Fruit fly (Drosophila melanogaster): ENCODE data around the gene Arglu1.

Arglu1 gene

DNA sequence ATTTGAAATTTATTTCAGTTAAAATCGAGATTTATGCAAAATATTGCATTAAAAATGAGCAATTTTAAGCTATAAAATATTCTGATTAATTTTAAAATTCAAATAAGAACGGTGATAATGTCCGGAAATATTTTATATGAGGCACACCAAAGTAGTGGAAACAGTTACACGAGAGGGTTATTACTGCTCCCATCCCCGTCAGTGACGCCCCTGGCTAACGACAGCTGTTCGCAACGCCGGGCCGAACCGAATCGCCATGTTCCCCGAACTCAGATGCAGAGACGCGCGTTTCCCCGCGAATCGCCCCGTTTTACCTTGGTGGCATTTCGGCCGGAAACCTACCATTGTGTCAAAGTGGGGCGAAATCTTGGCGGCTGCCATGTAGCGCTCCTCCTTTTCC, 26.2 kb downstream of the Arglu1 start (continued):
- TF ChIP-seq tin (GFP tag; optimal IDR thresholded peaks at IDR 0.05) (peak; percentile 39), maf-S (GFP tag; optimal IDR thresholded peaks at IDR 0.05) (no peak), NC2β (GFP tag; optimal IDR thresholded peaks at IDR 0.05) (no peak), Optix (GFP tag; IDR thresholded peaks at IDR 0.05) (peak; percentile 24; the same call in 1 of the 3 replicates), CG10959 (GFP tag; IDR thresholded peaks at IDR 0.05) (no peak), Antp (GFP tag; optimal IDR thresholded peaks at IDR 0.05) (peak; percentile 35), CG11695 (GFP tag; IDR thresholded peaks at IDR 0.05) (peak; percentile 45; the same call in 1 of the 3 replicates), gem (tag; optimal IDR thresholded peaks at IDR 0.05) (peak; percentile 10), CG7839 (tag; optimal IDR thresholded peaks at IDR 0.05) (peak; percentile 25), D19A (tag; optimal IDR thresholded peaks at IDR 0.05) (no peak), Doc3 (GFP tag; IDR thresholded peaks at IDR 0.05; ENCODE audit: partially characterized antibody) (no peak), ken (GFP tag; IDR thresholded peaks at IDR 0.05) (peak; percentile 26; the same call in 1 of the 3 replicates), CG2678 (tag; optimal IDR thresholded peaks at IDR 0.05) (peak; percentile 28), CG32532 (GFP tag; IDR thresholded peaks at IDR 0.05) (peak; percentile 15; the same call in 1 of the 2 replicates), CG11504 (tag; optimal IDR thresholded peaks at IDR 0.05) (peak; percentile 31), CG13296 (GFP tag; optimal IDR thresholded peaks at IDR 0.05) (peak; percentile 9), E2f1 (GFP tag; IDR thresholded peaks at IDR 0.05) (no peak), eyg (GFP tag; optimal IDR thresholded peaks at IDR 0.05) (peak; percentile 0), CG31441 (GFP tag; IDR thresholded peaks at IDR 0.05) (no peak), ara (GFP tag; IDR thresholded peaks at IDR 0.05) (peak; percentile 24), CG31224 (GFP tag; IDR thresholded peaks at IDR 0.05) (no peak), Ptx1 (GFP tag; IDR thresholded peaks at IDR 0.05) (peak; percentile 50), ranshi (GFP tag; IDR thresholded peaks at IDR 0.05) (0 out of 2 replicates have a peak, but pooled peaks have one; percentile 31), HLH3B (GFP tag; IDR thresholded peaks at IDR 0.05) (peak; percentile 38; the same call in 1 of the 2 replicates), dpn (GFP tag; optimal IDR thresholded peaks at IDR 0.05) (peak; percentile 26 to 36), Rfx (GFP tag; IDR thresholded peaks at IDR 0.05) (peak; percentile 64), Myb (GFP tag; optimal IDR thresholded peaks at IDR 0.05) (peak; percentile 1), dmrt99B (tag; optimal IDR thresholded peaks at IDR 0.05) (peak; percentile 19), gcm2 (GFP tag; optimal IDR thresholded peaks at IDR 0.05) (no peak), CG5180 (GFP tag; optimal IDR thresholded peaks at IDR 0.05) (no peak), cato (GFP tag; optimal IDR thresholded peaks at IDR 0.05; ENCODE audit: borderline replicate concordance) (no peak), CG17359 (tag; optimal IDR thresholded peaks at IDR 0.05) (peak; percentile 39), CG8290 (GFP tag; optimal IDR thresholded peaks at IDR 0.05) (no peak), CG8290 (tag; optimal IDR thresholded peaks at IDR 0.05) (peak in 1 of 2 experiments; percentile 14), sob (GFP tag; IDR thresholded peaks at IDR 0.05) (peak; percentile 23; the same call in 1 of the 2 replicates), HHEX (GFP tag; optimal IDR thresholded peaks at IDR 0.05) (no peak), abd-A (tag; optimal IDR thresholded peaks at IDR 0.05) (no peak), mam (GFP tag; optimal IDR thresholded peaks at IDR 0.05) (peak; percentile 38), sisA (GFP tag; IDR thresholded peaks at IDR 0.05) (peak; percentile 36; the same call in 1 of the 2 replicates), CG14441 (GFP tag; IDR thresholded peaks at IDR 0.05) (0 out of 2 replicates have a peak, but pooled peaks have one; percentile 4), CG11456 (GFP tag; IDR thresholded peaks at IDR 0.05) (0 out of 3 replicates have a peak, but pooled peaks have one; percentile 34), Atf6 (GFP tag; IDR thresholded peaks at IDR 0.05) (peak; percentile 44; the same call in 1 of the 2 replicates), CG34422 (GFP tag; IDR thresholded peaks at IDR 0.05) (peak; percentile 62; the same call in 1 of the 3 replicates), CG13287 (GFP tag; IDR thresholded peaks at IDR 0.05; ENCODE audit: partially characterized antibody) (peak; percentile 27; the same call in 1 of the 2 replicates), crc (GFP tag; optimal IDR thresholded peaks at IDR 0.05) (peak; percentile 44), CG32767 (GFP tag; IDR thresholded peaks at IDR 0.05) (no peak), dysf (GFP tag; IDR thresholded peaks at IDR 0.05) (peak; percentile 13; the same call in 1 of the 3 replicates), Rx (GFP tag; IDR thresholded peaks at IDR 0.05) (no peak), CG10267 (tag; optimal IDR thresholded peaks at IDR 0.05) (no peak), NFAT (GFP tag; IDR thresholded peaks at IDR 0.05) (0 out of 2 replicates have a peak, but pooled peaks have one; percentile 23), ems (GFP tag; optimal IDR thresholded peaks at IDR 0.05) (peak; percentile 9)
